Worm (Caenorhabditis elegans) whole organism, L4/young adult: Measurements from ENCODE around the gene bus-5.

ENCODE experiments used
- W03F9.2 ChIP-seq: fragments of 150-350 bp; optimal IDR thresholded peaks from 2 replicates; lab custom pipeline; 2014; ENCODE audit warnings: missing biosample characterization, missing genetic modification characterization
- dao-5 ChIP-seq: sonication (generic microtip); optimal IDR thresholded peaks from 2 replicates; lab custom pipeline; 2016; ENCODE audit warnings: missing genotype, missing genetic modification characterization, moderate library complexity, missing compliant biosample characterization
- him-1 ChIP-seq: sonication (generic microtip); optimal IDR thresholded peaks from 2 replicates; lab custom pipeline; 2016; ENCODE audit warnings: missing genotype, missing genetic modification reagents, missing genetic modification characterization, missing compliant biosample characterization

- no peak for TF ChIP-seq him-1 (tag; lab: Kevin White, UChicago)
- no peak for TF ChIP-seq W03F9.2 (tag; lab: Kevin White, UChicago)
- TF ChIP-seq dao-5 (tag; lab: Kevin White, UChicago), result no peak
These were observed 8.1 kb upstream of the bus-5 start, which contains the start of gene gpa-5 for ce11 chrX:2120961-2121360.
